Fruit fly (Drosophila melanogaster): Measurements from ENCODE around the gene Hsp70Bbb.

The Hsp70Bbb gene

dm6 chr3R:12542947-12543346 is 40.6 kb downstream of the Hsp70Bbb start (continued):
- no peak for TF ChIP-seq Adf1 (GFP tag; IDR thresholded peaks at IDR 0.05)
- TF ChIP-seq sr (GFP tag; IDR thresholded peaks at IDR 0.05): no peak
- no peak for TF ChIP-seq kah (GFP tag; optimal IDR thresholded peaks at IDR 0.05)
- TF ChIP-seq CG42726 (GFP tag; IDR thresholded peaks at IDR 0.05; ENCODE audit: partially characterized antibody): no peak
- no peak for TF ChIP-seq CG2889 (GFP tag; IDR thresholded peaks at IDR 0.05)
- no peak for TF ChIP-seq Dek (tag; optimal IDR thresholded peaks at IDR 0.05)
- no peak for TF ChIP-seq emc (GFP tag; optimal IDR thresholded peaks at IDR 0.05)
- TF ChIP-seq CG31388 (GFP tag; optimal IDR thresholded peaks at IDR 0.05): no peak
- no peak for TF ChIP-seq HmgD (GFP tag; optimal IDR thresholded peaks at IDR 0.05)
- no peak for TF ChIP-seq cg (GFP tag; optimal IDR thresholded peaks at IDR 0.05)
- TF ChIP-seq ems (GFP tag; optimal IDR thresholded peaks at IDR 0.05): no peak
- no peak for TF ChIP-seq crc (GFP tag; optimal IDR thresholded peaks at IDR 0.05)
- TF ChIP-seq CG6854 (GFP tag; optimal IDR thresholded peaks at IDR 0.05): peak; percentile 37
- TF ChIP-seq gcm (GFP tag; optimal IDR thresholded peaks at IDR 0.05): no peak
- no peak for TF ChIP-seq yki (optimal IDR thresholded peaks at IDR 0.05)
- TF ChIP-seq ftz-f1 (GFP tag; optimal IDR thresholded peaks at IDR 0.05): no peak
- no peak for TF ChIP-seq sqz (GFP tag; optimal IDR thresholded peaks at IDR 0.05)
- peak; percentile 28 for TF ChIP-seq CoRest (tag; optimal IDR thresholded peaks at IDR 0.05)
- peak; percentile 22 for TF ChIP-seq CG10209 (GFP tag; optimal IDR thresholded peaks at IDR 0.05)
- TF ChIP-seq CG4730 (GFP tag; IDR thresholded peaks at IDR 0.05): no peak
- peak; percentile 24 for TF ChIP-seq Oli (tag; optimal IDR thresholded peaks at IDR 0.05)
- no peak for TF ChIP-seq CG11085 (GFP tag; IDR thresholded peaks at IDR 0.05)
- peak; percentile 63 for TF ChIP-seq CG15269 (tag; optimal IDR thresholded peaks at IDR 0.05)
- no peak for TF ChIP-seq CG10565 (GFP tag; optimal IDR thresholded peaks at IDR 0.05)
- TF ChIP-seq CG7786 (GFP tag; optimal IDR thresholded peaks at IDR 0.05): no peak
- peak; percentile 33 for TF ChIP-seq CG30403 (GFP tag; optimal IDR thresholded peaks at IDR 0.05)
- no peak for TF ChIP-seq gro (GFP tag; optimal IDR thresholded peaks at IDR 0.05)
- TF ChIP-seq CG2202 (tag; optimal IDR thresholded peaks at IDR 0.05): no peak
- no peak for TF ChIP-seq vvl (GFP tag; IDR thresholded peaks at IDR 0.05)
- TF ChIP-seq jigr1 (GFP tag; IDR thresholded peaks at IDR 0.05): no peak
- TF ChIP-seq CG10366 (GFP tag; IDR thresholded peaks at IDR 0.05): no peak
- no peak for TF ChIP-seq cad (GFP tag; optimal IDR thresholded peaks at IDR 0.05)
- no peak for TF ChIP-seq dmrt11E (tag; optimal IDR thresholded peaks at IDR 0.05)
- no peak for TF ChIP-seq Drgx (GFP tag; IDR thresholded peaks at IDR 0.05)
- no peak for TF ChIP-seq D19B (GFP tag; optimal IDR thresholded peaks at IDR 0.05)
- no peak for TF ChIP-seq ap (GFP tag; IDR thresholded peaks at IDR 0.05)
- no peak for TF ChIP-seq E2f1 (GFP tag; IDR thresholded peaks at IDR 0.05)
- no peak for TF ChIP-seq CG6791 (GFP tag; IDR thresholded peaks at IDR 0.05; ENCODE audit: partially characterized antibody)
- no peak for TF ChIP-seq Hr78 (GFP tag; optimal IDR thresholded peaks at IDR 0.05)
- TF ChIP-seq Xbp1 (GFP tag; optimal IDR thresholded peaks at IDR 0.05): peak; percentile 2
- peak; percentile 45 for TF ChIP-seq bcd (GFP tag; optimal IDR thresholded peaks at IDR 0.05)
- no peak for TF ChIP-seq CG12299 (tag; optimal IDR thresholded peaks at IDR 0.05)
- no peak for TF ChIP-seq Neu2 (GFP tag; optimal IDR thresholded peaks at IDR 0.05; ENCODE audit: borderline replicate concordance)
- TF ChIP-seq Ets65A (GFP tag): peak; percentile 85
- TF ChIP-seq MBD-R2 (GFP tag; IDR thresholded peaks at IDR 0.05): no peak
- no peak for TF ChIP-seq salm (tag; optimal IDR thresholded peaks at IDR 0.05)
- no peak for TF ChIP-seq Dfd (GFP tag; optimal IDR thresholded peaks at IDR 0.05)
- TF ChIP-seq danr (GFP tag; IDR thresholded peaks at IDR 0.05): no peak
- TF ChIP-seq CG33213 (GFP tag; optimal IDR thresholded peaks at IDR 0.05): no peak
- no peak for TF ChIP-seq pzg (GFP tag; optimal IDR thresholded peaks at IDR 0.05)
- peak; percentile 3 for TF ChIP-seq B-H2 (GFP tag; optimal IDR thresholded peaks at IDR 0.05)
- TF ChIP-seq Nf-YC (tag; optimal IDR thresholded peaks at IDR 0.05): no peak
- TF ChIP-seq repo (GFP tag; optimal IDR thresholded peaks at IDR 0.05): no peak
